Worm (Caenorhabditis elegans) whole organism, midembryonic: ENCODE results near the gene ztf-8.

Source experiments
- T22C8.4 ChIP-seq: fragments of 200-800 bp; sonication (Bioruptor generic); IDR thresholded peaks from 2 replicates; pipeline ENCODE4 v1.3.6; 2022; ENCODE audit warnings: missing genetic modification characterization, missing compliant biosample characterization
- flt-1 ChIP-seq: fragments of 200-800 bp; sonication (Bioruptor generic); IDR thresholded peaks from 2 replicates; pipeline ENCODE4 v1.3.6; 2022; ENCODE audit warnings: missing genetic modification characterization, missing compliant biosample characterization
- klf-2 ChIP-seq: fragments of 200-800 bp; sonication (Bioruptor generic); conservative IDR thresholded peaks from 2 replicates; pipeline ENCODE4 v1.3.6; 2022; ENCODE audit warnings: missing genetic modification reagents, missing genetic modification characterization, missing compliant biosample characterization
- med-1 ChIP-seq: sonication (generic microtip); optimal IDR thresholded peaks from 2 replicates; lab custom pipeline; 2017; ENCODE audit warnings: missing genetic modification characterization, mild to moderate bottlenecking, missing compliant biosample characterization, antibody characterized with exemption, missing genetic modification reagents; ENCODE audit not compliant: insufficient read depth
- tab-1 ChIP-seq: fragments of 200-800 bp; sonication (Bioruptor generic); IDR thresholded peaks from 2 replicates; pipeline ENCODE4 v1.3.6; 2022; ENCODE audit warnings: missing genetic modification characterization, missing compliant biosample characterization
- ztf-23 ChIP-seq: fragments of 200-800 bp; sonication (Bioruptor generic); IDR thresholded peaks from 2 replicates; pipeline ENCODE4 v1.3.6; 2022; ENCODE audit warnings: missing genetic modification reagents, missing genetic modification characterization, missing compliant biosample characterization
- ztf-29 ChIP-seq: fragments of 200-800 bp; sonication (Bioruptor generic); IDR thresholded peaks from 2 replicates; pipeline ENCODE4 v1.3.6; 2022; ENCODE audit warnings: missing genetic modification reagents, missing genetic modification characterization, missing compliant biosample characterization

DNA sequence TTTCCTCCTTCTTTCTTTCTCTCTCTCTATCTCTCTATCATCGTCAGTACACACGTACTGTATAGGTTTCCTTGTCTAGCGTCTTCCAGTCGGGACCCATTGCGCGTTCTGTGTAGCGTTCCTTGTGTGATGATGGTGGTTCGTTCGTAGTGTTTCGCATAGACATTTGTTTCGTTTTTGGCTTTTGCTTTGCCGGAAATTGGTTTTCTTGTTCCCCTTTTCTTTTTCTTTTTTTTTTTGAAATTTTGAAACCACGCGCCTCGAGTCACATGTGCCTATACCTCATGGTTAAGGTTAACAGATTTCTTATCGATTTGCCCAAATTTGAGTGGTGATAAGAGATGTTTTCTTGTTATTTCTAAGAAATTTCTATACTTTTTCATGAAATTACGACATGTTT is 45.3 kb upstream of the ztf-8 start:
- TF ChIP-seq T22C8.4 (GFP tag; lab: Robert Waterston, UW) (no peak), med-1 (GFP tag; lab: Kevin White, UChicago) (no peak), klf-2 (GFP tag; lab: Robert Waterston, UW) (no peak), flt-1 (GFP tag; lab: Robert Waterston, UW) (no peak), ztf-29 (GFP tag; lab: Robert Waterston, UW) (no peak), tab-1 (no peak), ztf-23 (no peak)
